Fruit fly (Drosophila melanogaster) whole organism, embryonic: ENCODE results near the gene CG13667.

ENCODE experiments used
- Abd-B ChIP-seq: fragments of 200-800 bp; sonication (Bioruptor generic); optimal IDR thresholded peaks from 2 replicates; lab custom pipeline; 2018; ENCODE audit warnings: missing biosample characterization, mild to moderate bottlenecking, missing genetic modification characterization, moderate library complexity
- Awh ChIP-seq: fragments of 200-800 bp; sonication (Bioruptor generic); IDR thresholded peaks from 2 replicates; pipeline ENCODE4, ENCODE4 v1.3.6; 2022; ENCODE audit warnings: missing biosample characterization, missing genetic modification characterization
- Bgb ChIP-seq: fragments of 200-800 bp; sonication (Bioruptor generic); IDR thresholded peaks from 2 replicates; pipeline ENCODE4 v1.3.6; 2022; ENCODE audit warnings: missing biosample characterization, missing genetic modification characterization; ENCODE audit not compliant: partially characterized antibody
- C15 ChIP-seq: fragments of 200-800 bp; sonication (Bioruptor generic); IDR thresholded peaks from 3 replicates; pipeline ENCODE4 v1.3.6; 2022; ENCODE audit warnings: missing biosample characterization, missing genetic modification characterization
- CG10321 ChIP-seq: fragments of 200-800 bp; sonication (Bioruptor generic); IDR thresholded peaks from 2 replicates; pipeline ENCODE4 v1.3.6; 2022; ENCODE audit warnings: missing biosample characterization, missing genetic modification characterization
- CG10654 ChIP-seq: fragments of 200-800 bp; sonication (Bioruptor generic); optimal IDR thresholded peaks from 2 replicates; lab custom pipeline; 2016; ENCODE audit warnings: missing biosample characterization, missing genetic modification characterization
- CG10959 ChIP-seq: fragments of 200-800 bp; sonication (Bioruptor generic); IDR thresholded peaks from 2 replicates; pipeline ENCODE4 v1.3.6; 2022; ENCODE audit warnings: missing biosample characterization, missing genetic modification characterization
- CG10979 ChIP-seq: fragments of 200-800 bp; sonication (Bioruptor generic); optimal IDR thresholded peaks from 2 replicates; lab custom pipeline; 2018; ENCODE audit warnings: missing biosample characterization, mild to moderate bottlenecking, missing genetic modification characterization, moderate library complexity
- CG11085 ChIP-seq: fragments of 200-800 bp; sonication (Bioruptor generic); IDR thresholded peaks from 2 replicates; pipeline ENCODE4 v1.3.6; 2022; ENCODE audit warnings: missing biosample characterization, missing genetic modification characterization
- CG12769 ChIP-seq: fragments of 200-800 bp; sonication (Bioruptor generic); optimal IDR thresholded peaks from 2 replicates; lab custom pipeline; 2019; ENCODE audit warnings: missing biosample characterization, mild to moderate bottlenecking, missing genetic modification characterization, moderate library complexity
- CG14860 ChIP-seq: fragments of 200-800 bp; sonication (Bioruptor generic); IDR thresholded peaks from 3 replicates; pipeline ENCODE4 v1.3.6; 2022; ENCODE audit warnings: missing biosample characterization, missing genetic modification characterization; ENCODE audit not compliant: partially characterized antibody
- CG15269 ChIP-seq: fragments of 200-800 bp; sonication (Bioruptor generic); optimal IDR thresholded peaks from 2 replicates; lab custom pipeline; 2018; ENCODE audit warnings: missing biosample characterization, mild to moderate bottlenecking, missing genetic modification characterization, moderate library complexity
- CG15514 ChIP-seq: fragments of 200-800 bp; sonication (Bioruptor generic); optimal IDR thresholded peaks from 3 replicates; lab custom pipeline; 2017; ENCODE audit warnings: missing biosample characterization, missing genetic modification characterization, mild to moderate bottlenecking, moderate library complexity, missing genetic modification reagents
- CG17359 ChIP-seq: fragments of 200-800 bp; sonication (Bioruptor generic); optimal IDR thresholded peaks from 3 replicates; lab custom pipeline; 2018; ENCODE audit warnings: missing biosample characterization, mild to moderate bottlenecking, missing genetic modification characterization, moderate library complexity
- CG18599 ChIP-seq: fragments of 200-800 bp; sonication (Bioruptor generic); optimal IDR thresholded peaks from 3 replicates; lab custom pipeline; 2017; ENCODE audit warnings: missing biosample characterization, missing genetic modification characterization, mild to moderate bottlenecking, moderate library complexity, missing genetic modification reagents
- CG2120 ChIP-seq: fragments of 200-800 bp; sonication (Bioruptor generic); optimal IDR thresholded peaks from 3 replicates; lab custom pipeline; 2016; ENCODE audit warnings: missing biosample characterization, missing genetic modification characterization
- CG2199 ChIP-seq: fragments of 200-800 bp; sonication (Bioruptor generic); IDR thresholded peaks from 3 replicates; pipeline ENCODE4 v1.3.6; 2022; ENCODE audit warnings: missing biosample characterization, missing genetic modification characterization
- CG30020 ChIP-seq: fragments of 200-800 bp; optimal IDR thresholded peaks from 2 replicates; lab custom pipeline; 2019; ENCODE audit warnings: missing biosample characterization, mild to moderate bottlenecking, missing genetic modification characterization, moderate library complexity
- CG3065 ChIP-seq: fragments of 200-800 bp; sonication (Bioruptor generic); optimal IDR thresholded peaks from 2 replicates; lab custom pipeline; 2016; ENCODE audit warnings: missing biosample characterization, missing genetic modification characterization
- CG4404 ChIP-seq: fragments of 200-800 bp; sonication (Bioruptor generic); IDR thresholded peaks from 2 replicates; pipeline ENCODE4 v1.3.6; 2022; ENCODE audit warnings: missing biosample characterization, missing genetic modification characterization
- CG4730 ChIP-seq: fragments of 200-800 bp; sonication (Bioruptor generic); IDR thresholded peaks from 2 replicates; pipeline ENCODE4 v1.3.6; 2022; ENCODE audit warnings: missing biosample characterization, missing genetic modification characterization
- CG5180 ChIP-seq: fragments of 200-800 bp; sonication (Bioruptor generic); optimal IDR thresholded peaks from 3 replicates; lab custom pipeline; 2017; ENCODE audit warnings: missing biosample characterization, missing genetic modification characterization, mild to moderate bottlenecking, moderate library complexity, missing genetic modification reagents
- CoRest ChIP-seq: fragments of 200-800 bp; sonication (Bioruptor generic); optimal IDR thresholded peaks from 3 replicates; lab custom pipeline; 2018; ENCODE audit warnings: missing biosample characterization, mild to moderate bottlenecking, missing genetic modification characterization, moderate library complexity
- E2f2 ChIP-seq: fragments of 200-800 bp; sonication (Bioruptor generic); IDR thresholded peaks from 2 replicates; pipeline ENCODE4 v1.3.6; 2022; ENCODE audit warnings: missing biosample characterization, missing genetic modification characterization
- H2.0 ChIP-seq: fragments of 200-800 bp; sonication (Bioruptor generic); IDR thresholded peaks from 2 replicates; pipeline ENCODE4 v1.3.6; 2022; ENCODE audit warnings: missing biosample characterization, missing genetic modification characterization
- Nf-YC ChIP-seq: fragments of 200-800 bp; optimal IDR thresholded peaks from 3 replicates; lab custom pipeline; 2019; ENCODE audit warnings: missing biosample characterization, mild to moderate bottlenecking, missing genetic modification characterization, moderate library complexity
- Spps ChIP-seq: fragments of 200-800 bp; sonication (Bioruptor generic); optimal IDR thresholded peaks from 2 replicates; lab custom pipeline; 2018; ENCODE audit warnings: missing biosample characterization, mild to moderate bottlenecking, missing genetic modification characterization
- al ChIP-seq: fragments of 200-800 bp; sonication (Bioruptor generic); IDR thresholded peaks from 2 replicates; pipeline ENCODE4 v1.3.6; 2022; ENCODE audit warnings: missing biosample characterization, missing genetic modification characterization
- btn ChIP-seq: fragments of 200-800 bp; sonication (Bioruptor generic); optimal IDR thresholded peaks from 2 replicates; lab custom pipeline; 2016; ENCODE audit warnings: missing biosample characterization, missing genetic modification characterization
- croc ChIP-seq: fragments of 200-800 bp; sonication (Bioruptor generic); conservative IDR thresholded peaks from 3 replicates; pipeline ENCODE4 v1.3.6; 2022; ENCODE audit warnings: missing biosample characterization, missing genetic modification characterization
- dpn ChIP-seq, 2 experiments: fragments of 200-800 bp; sonication (Bioruptor generic); optimal IDR thresholded peaks; 3 replicates each; lab custom pipeline; 2016; ENCODE audit warnings: missing biosample characterization in 2 of 2, missing genetic modification characterization in 2 of 2
- dysf ChIP-seq: fragments of 200-800 bp; sonication (Bioruptor generic); IDR thresholded peaks from 3 replicates; pipeline ENCODE4 v1.3.6; 2022; ENCODE audit warnings: missing biosample characterization, missing genetic modification characterization
- ewg ChIP-seq: fragments of 200-800 bp; sonication (Bioruptor generic); optimal IDR thresholded peaks from 3 replicates; lab custom pipeline; 2017; ENCODE audit warnings: mild to moderate bottlenecking, missing biosample characterization, missing genetic modification reagents, missing genetic modification characterization
- fd96Cb ChIP-seq: fragments of 200-800 bp; sonication (Bioruptor generic); optimal IDR thresholded peaks from 2 replicates; lab custom pipeline; 2018; ENCODE audit warnings: missing biosample characterization, mild to moderate bottlenecking, missing genetic modification characterization, moderate library complexity
- gcm ChIP-seq: fragments of 200-800 bp; sonication (Bioruptor generic); optimal IDR thresholded peaks from 2 replicates; lab custom pipeline; 2019; ENCODE audit warnings: missing biosample characterization, mild to moderate bottlenecking, missing genetic modification characterization, moderate library complexity
- inv ChIP-seq: fragments of 200-800 bp; sonication (Bioruptor generic); IDR thresholded peaks from 2 replicates; pipeline ENCODE4 v1.3.6; 2022; ENCODE audit warnings: missing biosample characterization, missing genetic modification characterization; ENCODE audit not compliant: partially characterized antibody
- kah ChIP-seq: fragments of 200-800 bp; sonication (Bioruptor generic); optimal IDR thresholded peaks from 2 replicates; lab custom pipeline; 2018; ENCODE audit warnings: missing biosample characterization, mild to moderate bottlenecking, missing genetic modification characterization
- lola ChIP-seq, 3 experiments: fragments of >200 bp in 2 of 3; fragments of 200-800 bp in 1 of 3; sonication (Bioruptor generic) in 1 of 3; optimal IDR thresholded peaks; 2 replicates each; lab custom pipeline; 2017 to 2019; ENCODE audit warnings: missing biosample characterization in 3 of 3, missing genetic modification characterization in 3 of 3, mild to moderate bottlenecking in 1 of 3, moderate library complexity in 1 of 3
- onecut ChIP-seq: fragments of 200-800 bp; sonication (Bioruptor generic); IDR thresholded peaks from 2 replicates; pipeline ENCODE4 v1.3.6; 2022; ENCODE audit warnings: missing biosample characterization, missing genetic modification characterization
- pan ChIP-seq, 4 experiments: fragments of >200 bp in 3 of 4; fragments of 200-800 bp in 1 of 4; sonication (Bioruptor generic) in 1 of 4; optimal IDR thresholded peaks in 3 of 4; IDR thresholded peaks in 1 of 4; 2 replicates each; pipeline versions ENCODE4 v1.3.6 to Lab custom; 2017 to 2022; ENCODE audit warnings: missing biosample characterization in 2 of 4, missing genetic modification characterization in 2 of 4, mixed read lengths in 1 of 4
- phol ChIP-seq: fragments of 200-800 bp; sonication (Bioruptor generic); optimal IDR thresholded peaks from 3 replicates; lab custom pipeline; 2018; ENCODE audit warnings: missing biosample characterization, mild to moderate bottlenecking, missing genetic modification characterization, moderate library complexity
- pnt ChIP-seq: fragments of 200-800 bp; sonication (Bioruptor generic); optimal IDR thresholded peaks from 3 replicates; lab custom pipeline; 2016; ENCODE audit warnings: missing biosample characterization, missing genetic modification characterization
- sens-2 ChIP-seq: fragments of 200-800 bp; sonication (Bioruptor generic); IDR thresholded peaks from 2 replicates; pipeline ENCODE4 v1.3.6; 2022; ENCODE audit warnings: missing biosample characterization, missing genetic modification characterization
- seq ChIP-seq: fragments of 200-800 bp; sonication (Bioruptor generic); IDR thresholded peaks from 2 replicates; pipeline ENCODE4 v1.3.6; 2022; ENCODE audit warnings: missing biosample characterization, missing genetic modification characterization
- sr ChIP-seq: fragments of 200-800 bp; sonication (Bioruptor generic); IDR thresholded peaks from 3 replicates; pipeline ENCODE4 v1.3.6; 2022; ENCODE audit warnings: missing biosample characterization, missing genetic modification characterization
- stc ChIP-seq: fragments of 200-800 bp; sonication (Bioruptor generic); IDR thresholded peaks from 2 replicates; pipeline ENCODE4 v1.3.6; 2022; ENCODE audit warnings: missing biosample characterization, missing genetic modification characterization
- tap ChIP-seq: fragments of 200-800 bp; optimal IDR thresholded peaks from 3 replicates; lab custom pipeline; 2019; ENCODE audit warnings: missing biosample characterization, mild to moderate bottlenecking, missing genetic modification characterization, moderate library complexity
- tgo ChIP-seq: fragments of 200-800 bp; sonication (Bioruptor generic); IDR thresholded peaks from 3 replicates; pipeline ENCODE4 v1.3.6; 2022; ENCODE audit warnings: missing biosample characterization, missing genetic modification characterization
- zf30C ChIP-seq: fragments of 200-800 bp; sonication (Bioruptor generic); optimal IDR thresholded peaks from 3 replicates; lab custom pipeline; 2018; ENCODE audit warnings: missing biosample characterization, mild to moderate bottlenecking, missing genetic modification characterization

The CG13667 gene

DNA sequence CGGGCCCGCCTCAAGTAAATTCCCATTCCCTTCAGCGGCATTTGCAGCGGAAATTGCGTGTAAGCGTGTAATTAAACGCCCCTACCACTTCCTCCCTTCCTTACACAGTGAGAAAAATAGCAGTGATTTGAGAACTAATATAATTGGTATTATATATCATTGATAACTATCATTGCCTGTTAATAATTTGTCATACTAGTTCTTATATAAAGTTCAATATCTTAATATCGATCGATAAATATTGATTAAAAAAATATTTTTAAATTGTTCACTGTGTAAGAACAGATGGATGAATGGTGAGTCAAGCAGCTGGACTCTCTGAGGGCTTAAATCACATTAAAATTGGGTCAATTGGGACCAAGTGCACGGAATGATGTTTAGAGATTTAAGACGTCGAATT lies 39.8 kb downstream of the CG13667 start (continued):
- TF ChIP-seq Spps (tag; lab: Kevin White, UChicago) (peak; percentile 53), lola (GFP tag; optimal IDR thresholded peaks at IDR 0.05; lab: Kevin White, UChicago) (peak in 1 of 3 experiments; percentile 13), sens-2 (no peak), croc (GFP tag; lab: Robert Waterston, UW) (peak; percentile 42; the same call in 2 of the 3 replicates), CG10959 (GFP tag; lab: Robert Waterston, UW) (peak; percentile 41), btn (GFP tag; lab: Kevin White, UChicago) (no peak), onecut (GFP tag; lab: Robert Waterston, UW) (peak; percentile 46; the same call in 1 of the 2 replicates), pan (optimal IDR thresholded peaks at IDR 0.05; lab: Kevin White, UChicago) (no peak), pan (GFP tag; optimal IDR thresholded peaks at IDR 0.05 in 1 of 2, IDR thresholded peaks at IDR 0.05 in 1 of 2) (peak in 1 of 2 experiments; percentile 65), kah (GFP tag; lab: Kevin White, UChicago) (peak; percentile 30), CG4730 (GFP tag; lab: Robert Waterston, UW) (peak; percentile 24; the same call in 1 of the 2 replicates), tgo (GFP tag; lab: Robert Waterston, UW) (peak; percentile 56), CG17359 (tag; lab: Kevin White, UChicago) (peak; percentile 76), CG3065 (GFP tag; lab: Kevin White, UChicago) (no peak), fd96Cb (peak; percentile 61), CG2120 (GFP tag; lab: Kevin White, UChicago) (no peak), Awh (GFP tag; lab: Robert Waterston, UW) (peak; percentile 66; the same call in 1 of the 2 replicates), CG12769 (no peak), Bgb (GFP tag; lab: Robert Waterston, UW) (no peak), CG10654 (GFP tag; lab: Kevin White, UChicago) (peak; percentile 36), CG18599 (GFP tag; lab: Kevin White, UChicago) (peak; percentile 64), phol (peak; percentile 71), zf30C (GFP tag; lab: Kevin White, UChicago) (peak; percentile 49), sr (GFP tag; lab: Robert Waterston, UW) (no peak), C15 (GFP tag; lab: Robert Waterston, UW) (no peak), E2f2 (GFP tag; lab: Robert Waterston, UW) (peak; percentile 27; the same call in 1 of the 2 replicates), CG4404 (GFP tag; lab: Robert Waterston, UW) (peak; percentile 42; the same call in 1 of the 2 replicates), seq (GFP tag; lab: Robert Waterston, UW) (0 out of 2 replicates have a peak, but pooled peaks have one; percentile 33), CoRest (tag; lab: Kevin White, UChicago) (peak; percentile 20), pnt (GFP tag; lab: Kevin White, UChicago) (no peak), gcm (GFP tag; lab: Kevin White, UChicago) (no peak), stc (GFP tag; lab: Robert Waterston, UW) (peak; percentile 39; the same call in 1 of the 2 replicates), CG30020 (no peak), CG14860 (GFP tag; lab: Robert Waterston, UW) (no peak), al (0 out of 2 replicates have a peak, but pooled peaks have one; percentile 8), CG15269 (tag; lab: Kevin White, UChicago) (peak; percentile 18), dpn (GFP tag; optimal IDR thresholded peaks at IDR 0.05; lab: Kevin White, UChicago) (peak in 1 of 2 experiments; percentile 18), CG10979 (tag; lab: Kevin White, UChicago) (peak; percentile 74), inv (GFP tag; lab: Robert Waterston, UW) (no peak), Abd-B (GFP tag; lab: Kevin White, UChicago) (no peak), dysf (GFP tag; lab: Robert Waterston, UW) (peak; percentile 67; the same call in 2 of the 3 replicates), CG15514 (GFP tag; lab: Kevin White, UChicago) (peak; percentile 47), Nf-YC (tag; lab: Kevin White, UChicago) (peak; percentile 56), ewg (no peak), CG5180 (GFP tag; lab: Kevin White, UChicago) (peak; percentile 26), CG11085 (GFP tag; lab: Robert Waterston, UW) (no peak), CG2199 (GFP tag; lab: Robert Waterston, UW) (peak; percentile 58; the same call in 1 of the 3 replicates), tap (tag; lab: Kevin White, UChicago) (peak; percentile 81), H2.0 (peak; percentile 55), CG10321 (GFP tag; lab: Robert Waterston, UW) (peak; percentile 12; the same call in 1 of the 2 replicates)
